Worm (Caenorhabditis elegans) whole organism, L2 larva: Measurements from ENCODE around the gene C01G10.1.
"Not testable (repeated sequence)": the region's sequence is repeated elsewhere in the genome, so short reads cannot be mapped to it uniquely, and the experiment has no call there.

Source experiments
- ZK546.5 ChIP-seq: sonication (generic microtip); optimal IDR thresholded peaks from 2 replicates; lab custom pipeline; 2017; ENCODE audit warnings: missing biosample characterization, missing genetic modification characterization
- ceh-82 ChIP-seq: fragments of 150-350 bp; optimal IDR thresholded peaks from 2 replicates; lab custom pipeline; 2014; ENCODE audit warnings: missing biosample characterization, missing genetic modification characterization
- elt-1 ChIP-seq: fragments of 150-350 bp; optimal IDR thresholded peaks from 2 replicates; lab custom pipeline; 2014; ENCODE audit warnings: missing biosample characterization, missing genetic modification characterization
- elt-3 ChIP-seq: sonication (generic microtip); optimal IDR thresholded peaks from 2 replicates; lab custom pipeline; 2017; ENCODE audit warnings: missing biosample characterization, missing genetic modification characterization
- lin-39 ChIP-seq: fragments of 150-350 bp; optimal IDR thresholded peaks from 2 replicates; lab custom pipeline; 2014; ENCODE audit warnings: missing biosample characterization, missing genetic modification reagents, missing genetic modification characterization
- peb-1 ChIP-seq: fragments of 150-350 bp; optimal IDR thresholded peaks from 2 replicates; lab custom pipeline; 2014; ENCODE audit warnings: missing biosample characterization, missing genetic modification characterization
- skn-1 ChIP-seq: sonication (generic microtip); optimal IDR thresholded peaks from 2 replicates; lab custom pipeline; 2017; ENCODE audit warnings: missing biosample characterization, missing genetic modification characterization
- snpc-4 ChIP-seq: fragments of 150-350 bp; optimal IDR thresholded peaks from 2 replicates; lab custom pipeline; 2014; ENCODE audit warnings: missing biosample characterization, missing genetic modification characterization

DNA sequence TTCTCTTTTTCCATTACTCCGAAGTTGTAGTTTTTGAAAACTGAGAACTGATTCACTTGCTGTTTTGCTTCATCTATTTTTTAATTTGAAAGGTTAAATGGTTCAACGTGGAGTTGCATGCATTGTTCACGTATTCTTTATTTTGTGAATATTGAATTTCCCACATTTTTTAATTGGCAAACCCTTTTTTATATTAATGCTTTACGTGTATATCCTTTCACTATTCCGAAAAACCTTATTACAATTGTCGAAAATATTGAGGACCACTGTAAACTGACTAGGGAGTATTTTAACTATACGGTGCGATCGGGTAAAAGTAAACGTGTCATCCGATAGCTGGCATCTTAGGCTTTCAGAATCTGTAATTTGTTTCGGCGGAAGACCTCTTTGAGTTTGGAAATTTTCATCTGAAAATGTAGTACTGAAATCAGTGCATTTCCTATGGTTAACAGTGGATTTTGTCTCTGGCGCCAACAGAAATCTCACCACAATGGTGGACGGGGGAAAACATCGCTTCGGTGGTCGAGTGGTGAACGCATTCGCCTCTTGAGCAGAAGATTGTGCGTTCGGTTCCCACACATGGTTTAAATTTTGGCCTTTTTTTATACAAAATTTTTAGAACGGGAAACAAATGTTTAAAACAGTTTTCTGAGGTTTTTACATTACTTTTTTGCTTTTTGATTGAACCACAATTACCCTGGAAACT, 6.5 kb downstream of the C01G10.1 start, which contains the start of gene C01G10.14:
- TF ChIP-seq ZK546.5 (tag; lab: Kevin White, UChicago); skn-1; elt-3 (tag; lab: Kevin White, UChicago); elt-1 (tag; lab: Kevin White, UChicago); snpc-4 (tag; lab: Kevin White, UChicago); ceh-82 (tag; lab: Kevin White, UChicago); peb-1 (tag; lab: Kevin White, UChicago); lin-39 (tag; lab: Kevin White, UChicago): not testable (repeated sequence)
